Fruit fly (Drosophila melanogaster) whole organism, pupa: ENCODE measurements around the gene Tep4.

Source experiments
- CG10348 ChIP-seq: fragments of 200-800 bp; sonication (Bioruptor generic); IDR thresholded peaks from 2 replicates; pipeline ENCODE4 v1.3.6; 2022; ENCODE audit warnings: missing biosample characterization, missing genetic modification characterization
- CG12605 ChIP-seq: fragments of 200-800 bp; sonication (Bioruptor generic); IDR thresholded peaks from 2 replicates; pipeline ENCODE4 v1.3.6; 2022; ENCODE audit warnings: missing biosample characterization, missing genetic modification characterization
- CG13204 ChIP-seq: fragments of 200-800 bp; sonication (Bioruptor generic); optimal IDR thresholded peaks from 2 replicates; lab custom pipeline; 2018; ENCODE audit warnings: missing biosample characterization, mild to moderate bottlenecking, missing genetic modification characterization, moderate library complexity
- CG14655 ChIP-seq: fragments of 200-800 bp; sonication (Bioruptor generic); optimal IDR thresholded peaks from 3 replicates; lab custom pipeline; 2017; ENCODE audit warnings: mild to moderate bottlenecking, missing biosample characterization, missing genetic modification reagents, missing genetic modification characterization
- CG15710 ChIP-seq: fragments of 200-800 bp; sonication (Bioruptor generic); optimal IDR thresholded peaks from 2 replicates; lab custom pipeline; 2018; ENCODE audit warnings: missing biosample characterization, mild to moderate bottlenecking, missing genetic modification characterization, moderate library complexity
- CG17806 ChIP-seq: fragments of 200-800 bp; sonication (Bioruptor generic); optimal IDR thresholded peaks from 2 replicates; lab custom pipeline; 2018; ENCODE audit warnings: missing biosample characterization, mild to moderate bottlenecking, missing genetic modification characterization, moderate library complexity
- CG32121 ChIP-seq: fragments of 200-800 bp; sonication (Bioruptor generic); IDR thresholded peaks from 2 replicates; pipeline ENCODE4 v1.3.6; 2022; ENCODE audit warnings: missing biosample characterization, missing genetic modification characterization
- CG34367 ChIP-seq: fragments of 200-800 bp; sonication (Bioruptor generic); optimal IDR thresholded peaks from 2 replicates; lab custom pipeline; 2018; ENCODE audit warnings: missing biosample characterization, mild to moderate bottlenecking, missing genetic modification characterization
- CG4496 ChIP-seq: fragments of 200-800 bp; sonication (Bioruptor generic); IDR thresholded peaks from 3 replicates; pipeline ENCODE4 v1.3.6; 2022; ENCODE audit warnings: missing biosample characterization, missing genetic modification characterization
- CG8159 ChIP-seq: fragments of 200-800 bp; sonication (Bioruptor generic); optimal IDR thresholded peaks from 3 replicates; lab custom pipeline; 2018; ENCODE audit warnings: missing biosample characterization, mild to moderate bottlenecking, missing genetic modification characterization, moderate library complexity
- CG8301 ChIP-seq: fragments of 200-800 bp; sonication (Bioruptor generic); optimal IDR thresholded peaks from 2 replicates; lab custom pipeline; 2018; ENCODE audit warnings: missing biosample characterization, mild to moderate bottlenecking, missing genetic modification characterization
- CG9948 ChIP-seq: fragments of 200-800 bp; sonication (Bioruptor generic); optimal IDR thresholded peaks from 2 replicates; lab custom pipeline; 2018; ENCODE audit warnings: missing biosample characterization, mild to moderate bottlenecking, missing genetic modification characterization, moderate library complexity
- D1 ChIP-seq: fragments of 200-800 bp; sonication (Bioruptor generic); optimal IDR thresholded peaks from 2 replicates; lab custom pipeline; 2018; ENCODE audit warnings: missing biosample characterization, mild to moderate bottlenecking, missing genetic modification characterization, moderate library complexity
- EcR ChIP-seq: fragments of 200-800 bp; sonication (Bioruptor generic); optimal IDR thresholded peaks from 3 replicates; lab custom pipeline; 2019; ENCODE audit warnings: missing biosample characterization, missing genetic modification characterization, mild to moderate bottlenecking, moderate library complexity, missing genetic modification reagents
- Ets98B ChIP-seq: fragments of 200-800 bp; sonication (Bioruptor generic); IDR thresholded peaks from 2 replicates; pipeline ENCODE4 v1.3.6; 2022; ENCODE audit warnings: missing biosample characterization, missing genetic modification characterization
- Pif1A ChIP-seq: fragments of 200-800 bp; sonication (Bioruptor generic); optimal IDR thresholded peaks from 3 replicates; lab custom pipeline; 2016; ENCODE audit warnings: missing biosample characterization, missing genetic modification characterization
- Pif1B ChIP-seq: fragments of 200-800 bp; sonication (Bioruptor generic); optimal IDR thresholded peaks from 3 replicates; lab custom pipeline; 2016; ENCODE audit warnings: missing biosample characterization, missing genetic modification characterization
- Snoo ChIP-seq: fragments of 200-800 bp; sonication (Bioruptor generic); optimal IDR thresholded peaks from 3 replicates; lab custom pipeline; 2017; ENCODE audit warnings: missing biosample characterization, mild to moderate bottlenecking, missing genetic modification characterization, inconsistent platforms
- fd96Ca ChIP-seq: fragments of 200-800 bp; sonication (Bioruptor generic); IDR thresholded peaks from 3 replicates; pipeline ENCODE4 v1.3.6; 2022; ENCODE audit warnings: missing biosample characterization, missing genetic modification characterization
- gl ChIP-seq: fragments of 200-800 bp; sonication (Bioruptor generic); optimal IDR thresholded peaks from 2 replicates; lab custom pipeline; 2018; ENCODE audit warnings: missing biosample characterization, mild to moderate bottlenecking, missing genetic modification characterization
- rn ChIP-seq: fragments of 200-800 bp; sonication (Bioruptor generic); IDR thresholded peaks from 2 replicates; pipeline ENCODE4 v1.3.6; 2022; ENCODE audit warnings: missing biosample characterization, missing genetic modification characterization

The Tep4 gene

dm6 chr2L:19574364-19574763 is 26.1 kb downstream of the Tep4 start:
- TF ChIP-seq Pif1B (GFP tag; lab: Kevin White, UChicago) = peak; percentile 39
- peak; percentile 93 for TF ChIP-seq EcR (GFP tag; lab: Kevin White, UChicago)
- peak; percentile 37 for TF ChIP-seq CG34367 (tag; lab: Kevin White, UChicago)
- TF ChIP-seq Pif1A (GFP tag; lab: Kevin White, UChicago) = peak; percentile 58
- no peak for TF ChIP-seq Ets98B
- peak; percentile 4 for TF ChIP-seq Snoo (tag; lab: Kevin White, UChicago)
- TF ChIP-seq CG4496 = peak; percentile 77
- no peak for TF ChIP-seq CG15710
- 0 out of 2 replicates have a peak, but pooled peaks have one; percentile 16 for TF ChIP-seq CG32121 (GFP tag; lab: Robert Waterston, UW)
- no peak for TF ChIP-seq CG10348 (GFP tag; lab: Robert Waterston, UW)
- 0 out of 2 replicates have a peak, but pooled peaks have one; percentile 29 for TF ChIP-seq rn (GFP tag; lab: Robert Waterston, UW)
- TF ChIP-seq CG12605 = no peak
- peak; percentile 75 for TF ChIP-seq CG8301
- TF ChIP-seq CG8159 (tag; lab: Kevin White, UChicago) = peak; percentile 42
- TF ChIP-seq CG17806 (tag; lab: Kevin White, UChicago) = peak; percentile 60
- TF ChIP-seq CG14655 = peak; percentile 82
- TF ChIP-seq CG9948 (tag; lab: Kevin White, UChicago) = peak; percentile 42
- TF ChIP-seq gl (tag; lab: Kevin White, UChicago) = peak; percentile 6
- no peak for TF ChIP-seq D1 (tag; lab: Kevin White, UChicago)
- TF ChIP-seq fd96Ca (GFP tag; lab: Robert Waterston, UW) = peak; percentile 77
- no peak for TF ChIP-seq CG13204 (GFP tag; lab: Kevin White, UChicago)

DNA sequence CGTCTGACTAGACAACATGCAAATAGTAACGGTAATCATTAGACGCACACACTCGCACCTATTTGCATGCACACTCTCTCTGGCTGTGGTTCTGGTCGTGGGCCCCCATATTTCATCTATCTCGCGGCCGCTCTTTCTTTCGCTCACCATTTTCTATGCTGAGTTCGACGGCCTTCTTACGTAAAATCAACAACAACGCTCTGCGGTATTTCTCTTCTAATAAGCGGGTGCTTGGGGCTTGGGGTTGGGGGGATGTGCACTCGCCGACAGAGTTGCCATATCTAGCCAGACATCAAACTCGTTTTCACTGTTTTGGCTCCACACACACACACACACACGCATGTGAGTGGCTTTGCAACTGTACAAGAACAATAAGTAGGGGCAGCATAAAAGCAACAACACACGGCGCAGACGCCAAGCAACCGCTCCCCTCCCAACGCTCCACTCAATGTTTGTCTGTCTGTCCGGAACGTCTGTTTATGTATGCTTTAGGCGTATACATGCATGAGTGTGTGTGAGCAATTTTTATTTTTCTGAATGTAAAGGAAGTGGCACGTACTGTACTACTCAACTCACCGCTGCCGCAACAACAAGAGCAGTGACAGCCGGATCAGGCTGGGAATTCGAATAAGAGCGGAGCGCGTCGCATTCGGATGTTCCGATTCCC is 26.8 kb downstream of the Tep4 start:
- peak; percentile 88 for TF ChIP-seq EcR (GFP tag; lab: Kevin White, UChicago)
- TF ChIP-seq Ets98B = no peak
- TF ChIP-seq fd96Ca (GFP tag; lab: Robert Waterston, UW) = peak; percentile 40; the same call in 1 of the 3 replicates

DNA sequence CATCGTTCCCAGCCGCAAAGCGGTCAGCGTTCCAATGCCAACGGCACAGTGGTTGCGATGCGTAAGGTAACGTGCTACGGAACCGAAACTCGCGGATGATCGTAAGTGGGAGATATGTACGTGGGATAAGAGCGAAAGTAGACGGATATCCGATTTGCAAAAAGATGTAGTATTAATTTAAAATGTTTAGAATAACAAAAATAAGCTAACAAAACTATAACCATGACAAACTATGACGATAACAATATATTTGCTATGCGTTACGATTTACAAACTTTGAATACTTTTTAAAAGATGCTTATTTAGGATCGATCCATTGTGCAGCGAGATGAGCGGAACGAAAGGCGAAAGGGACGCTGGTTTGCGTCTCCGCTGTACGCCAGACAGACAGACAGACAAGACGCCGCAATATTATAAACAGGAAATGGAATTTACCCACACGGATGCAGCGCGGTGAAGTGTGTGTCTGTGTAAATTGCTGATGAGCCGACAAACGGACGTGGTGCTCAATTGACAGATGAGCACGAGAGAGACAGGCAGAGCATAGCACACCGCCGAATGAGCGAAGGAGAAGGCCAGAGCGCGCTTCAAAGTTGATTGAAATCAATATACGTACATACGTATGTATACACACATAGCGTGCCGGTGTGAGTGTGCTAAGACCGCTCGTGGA is 27.5 kb downstream of the Tep4 start:
- TF ChIP-seq CG8159 (tag; lab: Kevin White, UChicago) = peak; percentile 97
- TF ChIP-seq CG34367 (tag; lab: Kevin White, UChicago) = peak; percentile 96
- peak; percentile 86 for TF ChIP-seq gl (tag; lab: Kevin White, UChicago)
- peak; percentile 98 for TF ChIP-seq CG8301
- TF ChIP-seq Snoo (tag; lab: Kevin White, UChicago) = peak; percentile 93
- peak; percentile 95 for TF ChIP-seq CG17806 (tag; lab: Kevin White, UChicago)
- TF ChIP-seq CG32121 (GFP tag; lab: Robert Waterston, UW) = peak; percentile 91
- peak; percentile 85 for TF ChIP-seq CG10348 (GFP tag; lab: Robert Waterston, UW)
- TF ChIP-seq CG14655 = peak; percentile 99
- peak; percentile 96 for TF ChIP-seq Pif1A (GFP tag; lab: Kevin White, UChicago)
- peak; percentile 83 for TF ChIP-seq rn (GFP tag; lab: Robert Waterston, UW)
- peak; percentile 95 for TF ChIP-seq CG15710
- peak; percentile 98 for TF ChIP-seq CG9948 (tag; lab: Kevin White, UChicago)
- peak; percentile 94 for TF ChIP-seq D1 (tag; lab: Kevin White, UChicago)
- peak; percentile 43 for TF ChIP-seq EcR (GFP tag; lab: Kevin White, UChicago)
- peak; percentile 93 for TF ChIP-seq Pif1B (GFP tag; lab: Kevin White, UChicago)
- peak; percentile 82 for TF ChIP-seq CG12605
- TF ChIP-seq Ets98B = peak; percentile 88
- peak; percentile 92 for TF ChIP-seq CG4496
- peak; percentile 95 for TF ChIP-seq fd96Ca (GFP tag; lab: Robert Waterston, UW)
- TF ChIP-seq CG13204 (GFP tag; lab: Kevin White, UChicago) = peak; percentile 91

DNA sequence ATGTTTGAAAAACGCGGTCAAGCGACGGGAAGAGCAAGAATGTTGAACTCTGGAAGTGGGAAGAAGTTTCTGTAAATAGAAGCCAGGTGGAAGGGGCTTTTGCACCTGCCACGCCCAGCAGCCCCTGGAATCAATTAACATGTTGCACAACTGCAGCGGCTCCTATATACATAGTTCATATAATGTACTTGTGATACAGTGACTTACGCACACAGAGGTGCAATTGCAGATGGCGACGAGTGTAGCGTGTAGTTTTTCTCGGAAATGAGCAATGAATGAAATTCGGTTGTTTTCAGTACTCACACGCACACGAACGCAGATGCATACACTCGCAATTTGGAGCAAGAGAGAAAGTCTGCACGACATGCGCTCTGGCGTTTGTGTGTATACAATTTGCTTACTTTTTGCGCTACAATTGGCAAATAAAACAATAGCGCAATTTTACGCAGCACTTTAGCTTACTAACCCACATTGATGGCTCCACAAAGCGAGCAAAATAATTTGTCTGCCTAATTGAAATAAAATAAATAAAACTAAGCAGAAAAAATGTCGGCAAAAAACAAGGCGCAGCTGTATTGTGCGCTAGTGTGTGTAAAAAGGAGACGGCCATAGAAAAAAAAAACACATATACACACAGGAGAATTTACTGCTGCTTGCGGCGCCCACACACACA is 28.1 kb downstream of the Tep4 start:
- TF ChIP-seq CG4496 (no peak), CG17806 (tag; lab: Kevin White, UChicago) (no peak), CG8159 (tag; lab: Kevin White, UChicago) (peak; percentile 6), Pif1A (GFP tag; lab: Kevin White, UChicago) (no peak), CG32121 (GFP tag; lab: Robert Waterston, UW) (peak; percentile 12), D1 (tag; lab: Kevin White, UChicago) (no peak), Ets98B (peak; percentile 8; the same call in 1 of the 2 replicates), CG13204 (GFP tag; lab: Kevin White, UChicago) (no peak), fd96Ca (GFP tag; lab: Robert Waterston, UW) (0 out of 3 replicates have a peak, but pooled peaks have one; percentile 19), CG8301 (no peak), gl (tag; lab: Kevin White, UChicago) (no peak), CG34367 (tag; lab: Kevin White, UChicago) (peak; percentile 15), Pif1B (GFP tag; lab: Kevin White, UChicago) (no peak), CG12605 (0 out of 2 replicates have a peak, but pooled peaks have one; percentile 18), EcR (GFP tag; lab: Kevin White, UChicago) (no peak), rn (GFP tag; lab: Robert Waterston, UW) (no peak), CG9948 (tag; lab: Kevin White, UChicago) (no peak), CG15710 (no peak), CG10348 (GFP tag; lab: Robert Waterston, UW) (no peak), Snoo (tag; lab: Kevin White, UChicago) (no peak), CG14655 (no peak)
